Worm (Caenorhabditis elegans): ENCODE results near the gene K07E3.9.

DNA sequence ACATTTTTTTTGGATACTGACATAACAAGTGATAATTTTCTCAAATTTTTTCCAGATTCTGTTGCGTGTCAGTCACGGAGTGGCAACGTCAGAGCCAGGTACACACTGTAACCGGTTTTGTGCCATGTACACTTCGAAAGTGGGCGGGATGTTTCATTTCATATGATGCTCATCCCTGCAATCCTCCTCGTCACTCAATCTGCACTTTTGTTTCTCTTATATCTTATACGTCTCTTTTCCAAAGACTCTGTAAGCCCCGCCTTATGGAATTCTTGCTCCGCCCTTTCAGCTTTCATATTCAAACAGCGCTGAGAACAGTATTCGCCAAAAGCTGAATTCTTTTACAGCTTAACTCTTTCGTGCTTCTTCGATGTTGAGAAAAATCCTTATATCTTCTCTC lies 31.1 kb downstream of the K07E3.9 start, which contains the start of gene C02B8.3:
- TF ChIP-seq ama-1 (optimal IDR thresholded peaks at IDR 0.05) (no peak), hmg-4 (GFP tag; optimal IDR thresholded peaks at IDR 0.05) (no peak)

Measured in whole organism, early embryonic.